Worm (Caenorhabditis elegans) whole organism, L2 larva: ENCODE results near the gene Y56A3A.2.

ENCODE experiments used
- C34F6.9 ChIP-seq: fragments of 150-350 bp; optimal IDR thresholded peaks from 2 replicates; lab custom pipeline; 2014; ENCODE audit warnings: missing biosample characterization, missing genetic modification characterization
- F13H6.1 ChIP-seq: sonication (generic microtip); optimal IDR thresholded peaks from 2 replicates; lab custom pipeline; 2016; ENCODE audit warnings: missing genetic modification characterization, missing compliant biosample characterization
- R02D3.7 ChIP-seq: fragments of 150-350 bp; optimal IDR thresholded peaks from 2 replicates; lab custom pipeline; 2014; ENCODE audit warnings: missing biosample characterization, missing genetic modification characterization
- Y55F3AM.14 ChIP-seq: fragments of 200-800 bp; sonication (Bioruptor generic); optimal IDR thresholded peaks from 2 replicates; lab custom pipeline; 2018; ENCODE audit warnings: mild to moderate bottlenecking, missing genetic modification characterization, missing compliant biosample characterization
- alr-1 ChIP-seq: fragments of 150-350 bp; optimal IDR thresholded peaks from 2 replicates; lab custom pipeline; 2014; ENCODE audit warnings: missing biosample characterization, missing genetic modification characterization
- ama-1 ChIP-seq: fragments of 150-350 bp; optimal IDR thresholded peaks from 2 replicates; lab custom pipeline; 2018; ENCODE audit warnings: inconsistent platforms
- blmp-1 ChIP-seq: sonication (generic microtip); optimal IDR thresholded peaks from 2 replicates; lab custom pipeline; 2017; ENCODE audit warnings: missing genetic modification characterization, mild to moderate bottlenecking, missing compliant biosample characterization, antibody characterized with exemption, moderate library complexity; ENCODE audit not compliant: insufficient read depth
- ceh-16 ChIP-seq: fragments of 150-350 bp; optimal IDR thresholded peaks from 2 replicates; lab custom pipeline; 2014; ENCODE audit warnings: missing biosample characterization, missing genetic modification characterization
- crh-2 ChIP-seq: sonication (generic microtip); optimal IDR thresholded peaks from 2 replicates; lab custom pipeline; 2017; ENCODE audit warnings: missing biosample characterization, missing genetic modification characterization
- dmd-4 ChIP-seq: sonication (generic microtip); optimal IDR thresholded peaks from 2 replicates; lab custom pipeline; 2017; ENCODE audit warnings: missing biosample characterization, missing genetic modification characterization
- egl-27 ChIP-seq: sonication (generic microtip); optimal IDR thresholded peaks from 3 replicates; lab custom pipeline; 2017; ENCODE audit warnings: missing biosample characterization, missing genetic modification reagents, missing genetic modification characterization
- elt-1 ChIP-seq: fragments of 150-350 bp; optimal IDR thresholded peaks from 2 replicates; lab custom pipeline; 2014; ENCODE audit warnings: missing biosample characterization, missing genetic modification characterization
- elt-3 ChIP-seq: sonication (generic microtip); optimal IDR thresholded peaks from 2 replicates; lab custom pipeline; 2017; ENCODE audit warnings: missing biosample characterization, missing genetic modification characterization
- fos-1 ChIP-seq: fragments of 150-350 bp; optimal IDR thresholded peaks from 2 replicates; lab custom pipeline; 2014; ENCODE audit warnings: missing biosample characterization, missing genetic modification characterization
- gmeb-1 ChIP-seq: fragments of 150-350 bp; optimal IDR thresholded peaks from 2 replicates; lab custom pipeline; 2014; ENCODE audit warnings: missing biosample characterization, missing genetic modification characterization
- lin-11 ChIP-seq: fragments of 150-350 bp; sonication (generic microtip); optimal IDR thresholded peaks from 2 replicates; lab custom pipeline; 2014; ENCODE audit warnings: missing biosample characterization, missing genetic modification characterization, inconsistent platforms, mixed read lengths
- lin-13 ChIP-seq: fragments of 150-350 bp; optimal IDR thresholded peaks from 2 replicates; lab custom pipeline; 2014; ENCODE audit warnings: missing biosample characterization, missing genetic modification reagents, missing genetic modification characterization
- lsy-2 ChIP-seq, 2 experiments: fragments of 150-350 bp in 1 of 2; sonication (generic microtip) in 1 of 2; optimal IDR thresholded peaks; 2 replicates each; lab custom pipeline; 2014 to 2017; ENCODE audit warnings: missing biosample characterization in 2 of 2, missing genetic modification characterization in 2 of 2
- mab-5 ChIP-seq: fragments of 150-350 bp; optimal IDR thresholded peaks from 2 replicates; lab custom pipeline; 2014; ENCODE audit warnings: missing biosample characterization, missing genetic modification characterization
- mbf-1 ChIP-seq: sonication (generic microtip); optimal IDR thresholded peaks from 2 replicates; lab custom pipeline; 2017; ENCODE audit warnings: missing biosample characterization, missing genetic modification characterization
- mdl-1 ChIP-seq, 2 experiments: fragments of 150-350 bp in 1 of 2; sonication (generic microtip) in 1 of 2; optimal IDR thresholded peaks; 2 replicates each; lab custom pipeline; 2017; ENCODE audit warnings: missing biosample characterization in 2 of 2, missing genetic modification characterization in 2 of 2
- nhr-10 ChIP-seq: sonication (generic microtip); optimal IDR thresholded peaks from 2 replicates; lab custom pipeline; 2017; ENCODE audit warnings: missing biosample characterization, missing genetic modification characterization
- nhr-11 ChIP-seq: fragments of 150-350 bp; optimal IDR thresholded peaks from 2 replicates; lab custom pipeline; 2014; ENCODE audit warnings: missing biosample characterization, missing genetic modification characterization
- nhr-12 ChIP-seq: fragments of 150-350 bp; optimal IDR thresholded peaks from 2 replicates; lab custom pipeline; 2014; ENCODE audit warnings: missing biosample characterization, missing genetic modification characterization
- nhr-129 ChIP-seq: fragments of 150-350 bp; optimal IDR thresholded peaks from 2 replicates; lab custom pipeline; 2014; ENCODE audit warnings: missing biosample characterization, missing genetic modification characterization
- nhr-21 ChIP-seq: fragments of 150-350 bp; optimal IDR thresholded peaks from 2 replicates; lab custom pipeline; 2014; ENCODE audit warnings: missing biosample characterization, missing genetic modification characterization
- nhr-25 ChIP-seq: fragments of 150-350 bp; sonication (generic microtip); optimal IDR thresholded peaks from 3 replicates; lab custom pipeline; 2014; ENCODE audit warnings: missing biosample characterization, missing genetic modification characterization
- nhr-6 ChIP-seq: fragments of 150-350 bp; optimal IDR thresholded peaks from 2 replicates; lab custom pipeline; 2014; ENCODE audit warnings: missing biosample characterization, missing genetic modification characterization
- peb-1 ChIP-seq: fragments of 150-350 bp; optimal IDR thresholded peaks from 2 replicates; lab custom pipeline; 2014; ENCODE audit warnings: missing biosample characterization, missing genetic modification characterization
- sem-4 ChIP-seq: fragments of 150-350 bp; optimal IDR thresholded peaks from 2 replicates; lab custom pipeline; 2014; ENCODE audit warnings: missing biosample characterization, missing genetic modification reagents, missing genetic modification characterization
- sma-3 ChIP-seq: sonication (generic microtip); optimal IDR thresholded peaks from 2 replicates; lab custom pipeline; 2016; ENCODE audit warnings: missing genetic modification reagents, missing genetic modification characterization, missing compliant biosample characterization
- sma-9 ChIP-seq, 2 experiments: fragments of 150-350 bp in 1 of 2; sonication (generic microtip) in 1 of 2; optimal IDR thresholded peaks; 2 replicates each; lab custom pipeline; 2014 to 2016; ENCODE audit warnings: missing genetic modification characterization in 2 of 2, mild to moderate bottlenecking in 1 of 2, missing biosample characterization in 1 of 2, missing compliant biosample characterization in 1 of 2, missing genetic modification reagents in 1 of 2, moderate library complexity in 1 of 2
- snpc-4 ChIP-seq: fragments of 150-350 bp; optimal IDR thresholded peaks from 2 replicates; lab custom pipeline; 2014; ENCODE audit warnings: missing biosample characterization, missing genetic modification characterization
- unc-39 ChIP-seq: fragments of 150-350 bp; optimal IDR thresholded peaks from 2 replicates; lab custom pipeline; 2014; ENCODE audit warnings: missing biosample characterization, missing genetic modification characterization
- unc-55 ChIP-seq: fragments of 150-350 bp; sonication (generic microtip); optimal IDR thresholded peaks from 3 replicates; lab custom pipeline; 2014; ENCODE audit warnings: missing biosample characterization, missing genetic modification reagents, missing genetic modification characterization
- zag-1 ChIP-seq: fragments of 150-350 bp; optimal IDR thresholded peaks from 2 replicates; lab custom pipeline; 2014; ENCODE audit warnings: missing biosample characterization, missing genetic modification characterization
- ztf-1 ChIP-seq: fragments of 200-800 bp; sonication (Bioruptor generic); conservative IDR thresholded peaks from 2 replicates; pipeline ENCODE4 v1.3.6; 2022; ENCODE audit warnings: missing genetic modification characterization, missing compliant biosample characterization

Gene Y56A3A.2

DNA sequence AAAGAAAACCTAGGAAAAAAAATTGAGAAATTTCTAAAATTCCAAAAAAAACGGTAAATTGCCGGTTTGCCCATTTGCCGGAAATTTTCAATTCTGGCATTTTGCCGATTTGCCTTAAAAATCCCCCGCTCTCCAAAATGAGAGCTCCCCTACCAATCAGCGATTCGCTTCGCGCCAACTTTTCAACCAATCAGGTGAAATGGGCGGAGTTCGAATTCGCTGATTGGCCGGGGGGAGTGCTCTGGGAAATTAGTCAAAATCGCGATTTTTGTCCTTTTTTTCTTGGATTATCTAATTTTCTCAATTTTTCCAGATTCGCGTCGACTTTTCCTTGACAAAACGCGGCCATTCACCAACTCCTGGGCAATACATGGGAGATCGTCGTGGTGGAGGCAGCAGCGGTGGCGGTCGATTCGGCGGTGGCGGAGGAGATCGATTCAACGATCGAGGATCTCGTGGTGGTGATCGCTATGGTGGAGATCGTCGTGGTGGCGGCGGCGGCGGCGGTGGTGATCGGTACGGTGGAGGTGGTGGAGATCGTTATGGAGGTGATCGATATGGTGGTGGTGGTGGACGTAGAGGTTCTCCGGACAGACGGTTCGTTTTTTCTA is 32.4 kb downstream of the Y56A3A.2 start:
- TF ChIP-seq nhr-11 (tag; lab: Kevin White, UChicago): no peak
- TF ChIP-seq mbf-1 (tag; lab: Kevin White, UChicago): no peak
- TF ChIP-seq nhr-21: no peak
- TF ChIP-seq C34F6.9 (tag; lab: Kevin White, UChicago): no peak

- TF ChIP-seq alr-1: no peak
- TF ChIP-seq lin-11 (tag; lab: Kevin White, UChicago): no peak
- no peak for TF ChIP-seq nhr-129 (tag; lab: Kevin White, UChicago)
- no peak for TF ChIP-seq elt-1 (tag; lab: Kevin White, UChicago)
- TF ChIP-seq nhr-6 (tag; lab: Kevin White, UChicago): no peak
- no peak for TF ChIP-seq nhr-11 (tag; lab: Kevin White, UChicago)
- no peak for TF ChIP-seq fos-1 (tag; lab: Kevin White, UChicago)
- TF ChIP-seq peb-1: no peak
- TF ChIP-seq, all 48 proteins: peak for 0
These were observed 33.0 kb downstream of the Y56A3A.2 start for ce11 chrIII:11829062-11829461.

ce11 chrIII:11826118-11826517 is 35.9 kb downstream of the Y56A3A.2 start, which contains the start of gene rsp-8:
Gene rsp-8 (plus strand): TSS chrIII:11826418.
- no peak for TF ChIP-seq nhr-129 (tag; lab: Kevin White, UChicago)
- TF ChIP-seq nhr-21: no peak
- TF ChIP-seq ama-1 (lab: Kevin White, UChicago): no peak
- TF ChIP-seq nhr-12 (tag; lab: Kevin White, UChicago): no peak
- TF ChIP-seq egl-27 (tag; lab: Kevin White, UChicago): no peak
- TF ChIP-seq nhr-10 (tag; lab: Kevin White, UChicago): no peak
- no peak for TF ChIP-seq fos-1 (tag; lab: Kevin White, UChicago)
- no peak for TF ChIP-seq unc-55 (GFP tag; lab: Kevin White, UChicago)
- TF ChIP-seq Y55F3AM.14 (GFP tag; lab: Kevin White, UChicago): no peak
- TF ChIP-seq lin-13 (GFP tag; lab: Kevin White, UChicago): no peak
- TF ChIP-seq crh-2: no peak
- TF ChIP-seq elt-3 (tag; lab: Kevin White, UChicago): no peak
- TF ChIP-seq blmp-1 (tag; lab: Kevin White, UChicago): no peak
- TF ChIP-seq dmd-4: no peak
- TF ChIP-seq sma-3 (GFP tag; lab: Kevin White, UChicago): no peak
- TF ChIP-seq elt-1 (tag; lab: Kevin White, UChicago): no peak
- no peak for TF ChIP-seq ztf-1 (GFP tag; lab: Robert Waterston, UW)
- TF ChIP-seq ceh-16 (tag; lab: Kevin White, UChicago): no peak

- peak; percentile 38 for TF ChIP-seq F13H6.1 (tag; lab: Kevin White, UChicago)
- peak; percentile 49 for TF ChIP-seq lin-11 (tag; lab: Kevin White, UChicago)
- TF ChIP-seq elt-1 (tag; lab: Kevin White, UChicago): no peak
- TF ChIP-seq mab-5 (tag; lab: Kevin White, UChicago): peak; percentile 22
- TF ChIP-seq lin-13 (GFP tag; lab: Kevin White, UChicago): peak; percentile 51
- peak in 1 of 2 experiments; percentile 78 for TF ChIP-seq mdl-1 (tag; optimal IDR thresholded peaks at IDR 0.05; lab: Kevin White, UChicago)
- peak; percentile 21 for TF ChIP-seq nhr-25
- peak; percentile 48 for TF ChIP-seq fos-1 (tag; lab: Kevin White, UChicago)
- peak; percentile 87 for TF ChIP-seq C34F6.9 (tag; lab: Kevin White, UChicago)
- peak; percentile 0 for TF ChIP-seq sma-9 (GFP tag; optimal IDR thresholded peaks at IDR 0.05; lab: Kevin White, UChicago)
- TF ChIP-seq sma-9 (tag; optimal IDR thresholded peaks at IDR 0.05; lab: Kevin White, UChicago): no peak
- peak; percentile 53 for TF ChIP-seq sma-3 (GFP tag; lab: Kevin White, UChicago)
- TF ChIP-seq lsy-2 (tag; optimal IDR thresholded peaks at IDR 0.05; lab: Kevin White, UChicago): peak; percentile 36 to 85
- peak; percentile 85 for TF ChIP-seq unc-55 (GFP tag; lab: Kevin White, UChicago)
- peak; percentile 74 for TF ChIP-seq crh-2
- TF ChIP-seq snpc-4 (tag; lab: Kevin White, UChicago): peak; percentile 3
- TF ChIP-seq alr-1: no peak
- peak; percentile 35 for TF ChIP-seq gmeb-1 (tag; lab: Kevin White, UChicago)
- peak; percentile 84 for TF ChIP-seq sem-4 (tag; lab: Kevin White, UChicago)
- peak; percentile 13 for TF ChIP-seq zag-1 (tag; lab: Kevin White, UChicago)
- TF ChIP-seq nhr-10 (tag; lab: Kevin White, UChicago): no peak
- TF ChIP-seq nhr-129 (tag; lab: Kevin White, UChicago): peak; percentile 43
- TF ChIP-seq unc-39 (tag; lab: Kevin White, UChicago): no peak
- TF ChIP-seq R02D3.7 (tag; lab: Kevin White, UChicago): no peak
- TF ChIP-seq, all 48 proteins: peak for 18
These were observed 36.4 kb downstream of the Y56A3A.2 start for ce11 chrIII:11825654-11826053.
